Worm (Caenorhabditis elegans) whole organism, early embryonic: Measurements from ENCODE around the gene srxa-19.

ENCODE experiments used
- B0310.2 ChIP-seq: sonication (generic microtip); optimal IDR thresholded peaks from 2 replicates; lab custom pipeline; 2016; ENCODE audit warnings: mild to moderate bottlenecking, missing genetic modification characterization, missing compliant biosample characterization
- F13C5.2 ChIP-seq: sonication (generic microtip); optimal IDR thresholded peaks from 2 replicates; lab custom pipeline; 2017; ENCODE audit warnings: mild to moderate bottlenecking, missing genetic modification characterization, inconsistent platforms, missing compliant biosample characterization
- aly-1 ChIP-seq: sonication (generic microtip); optimal IDR thresholded peaks from 2 replicates; lab custom pipeline; 2016; ENCODE audit warnings: missing genetic modification characterization, missing compliant biosample characterization
- ama-1 ChIP-seq: fragments of 150-350 bp; optimal IDR thresholded peaks from 2 replicates; lab custom pipeline; 2014
- ets-7 ChIP-seq: sonication (generic microtip); optimal IDR thresholded peaks from 2 replicates; lab custom pipeline; 2016; ENCODE audit warnings: missing genotype, missing genetic modification characterization, missing compliant biosample characterization
- flt-1 ChIP-seq: fragments of 200-800 bp; sonication (Bioruptor generic); IDR thresholded peaks from 2 replicates; pipeline ENCODE4 v1.3.6; 2022; ENCODE audit warnings: missing genetic modification characterization, missing compliant biosample characterization
- hmg-4 ChIP-seq: fragments of 200-800 bp; sonication (Bioruptor generic); optimal IDR thresholded peaks from 2 replicates; lab custom pipeline; 2018; ENCODE audit warnings: mild to moderate bottlenecking, missing genetic modification characterization, missing compliant biosample characterization
- hnd-1 ChIP-seq: sonication (generic microtip); optimal IDR thresholded peaks from 2 replicates; lab custom pipeline; 2016; ENCODE audit warnings: missing genetic modification characterization, missing compliant biosample characterization
- pes-1 ChIP-seq: fragments of 200-800 bp; sonication (Bioruptor generic); IDR thresholded peaks from 2 replicates; pipeline ENCODE4 v1.3.6; 2022; ENCODE audit warnings: missing genetic modification reagents, missing genetic modification characterization, missing compliant biosample characterization
- sea-1 ChIP-seq: fragments of 200-800 bp; sonication (Bioruptor generic); conservative IDR thresholded peaks from 2 replicates; pipeline ENCODE4 v1.3.6; 2022; ENCODE audit warnings: missing genetic modification characterization, missing compliant biosample characterization
- tbx-11 ChIP-seq: fragments of 200-800 bp; sonication (Bioruptor generic); IDR thresholded peaks from 2 replicates; pipeline ENCODE4 v1.3.6; 2022; ENCODE audit warnings: missing genetic modification characterization, missing compliant biosample characterization
- tbx-37 ChIP-seq: fragments of 200-800 bp; sonication (Bioruptor generic); conservative IDR thresholded peaks from 2 replicates; pipeline ENCODE4 v1.3.6; 2022; ENCODE audit warnings: missing genetic modification reagents, missing genetic modification characterization, missing compliant biosample characterization
- tra-4 ChIP-seq: sonication (generic microtip); optimal IDR thresholded peaks from 2 replicates; lab custom pipeline; 2017; ENCODE audit warnings: missing genetic modification characterization, missing compliant biosample characterization

DNA sequence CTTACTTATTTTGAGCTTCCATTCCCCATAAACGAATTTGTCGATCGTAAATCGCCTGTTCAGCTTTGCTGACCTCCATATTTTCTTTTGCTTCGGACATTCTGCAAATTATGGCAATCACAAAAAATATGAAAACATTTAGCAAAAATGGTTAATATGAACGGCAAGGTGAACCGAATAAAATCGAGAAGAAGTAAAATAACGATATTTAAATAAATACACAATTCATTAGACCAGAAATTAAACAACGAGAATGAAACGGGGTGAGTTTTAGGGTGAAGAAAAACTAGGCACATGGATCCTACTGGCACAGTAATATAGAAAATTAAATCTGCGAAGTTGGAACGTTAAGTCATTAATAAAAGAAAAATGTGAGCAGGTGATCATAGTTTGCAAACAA lies 7.6 kb upstream of the srxa-19 start, which contains the start of gene aos-1:
- TF ChIP-seq ama-1 (lab: Kevin White, UChicago) (no peak), tbx-37 (GFP tag; lab: Robert Waterston, UW) (no peak), F13C5.2 (tag; lab: Kevin White, UChicago) (no peak), pes-1 (no peak), tra-4 (no peak), ets-7 (no peak), sea-1 (no peak), flt-1 (GFP tag; lab: Robert Waterston, UW) (no peak), hmg-4 (no peak), B0310.2 (tag; lab: Kevin White, UChicago) (no peak), hnd-1 (tag; lab: Kevin White, UChicago) (no peak), tbx-11 (GFP tag; lab: Robert Waterston, UW) (no peak), aly-1 (tag; lab: Kevin White, UChicago) (no peak)
